Worm (Caenorhabditis elegans) whole organism, L3 larva: Measurements from ENCODE around the gene delm-1.

ENCODE experiments used
- ZK546.5 ChIP-seq: sonication (generic microtip); optimal IDR thresholded peaks from 2 replicates; lab custom pipeline; 2017; ENCODE audit warnings: missing biosample characterization, missing genetic modification characterization
- ama-1 ChIP-seq: fragments of 150-350 bp; optimal IDR thresholded peaks from 2 replicates; lab custom pipeline; 2018
- egl-27 ChIP-seq: sonication (generic microtip); optimal IDR thresholded peaks from 4 replicates; lab custom pipeline; 2017; ENCODE audit warnings: missing biosample characterization, missing genetic modification reagents, missing genetic modification characterization
- jun-1 ChIP-seq: fragments of 150-350 bp; optimal IDR thresholded peaks from 2 replicates; lab custom pipeline; 2014; ENCODE audit warnings: missing biosample characterization, missing genetic modification reagents, missing genetic modification characterization
- lin-15B ChIP-seq: fragments of 150-350 bp; optimal IDR thresholded peaks from 2 replicates; lab custom pipeline; 2014; ENCODE audit warnings: missing biosample characterization, missing genetic modification characterization
- lin-39 ChIP-seq: fragments of 150-350 bp; optimal IDR thresholded peaks from 2 replicates; lab custom pipeline; 2018; ENCODE audit warnings: missing biosample characterization, missing genetic modification reagents, missing genetic modification characterization
- mml-1 ChIP-seq: fragments of 150-350 bp; sonication (generic microtip); optimal IDR thresholded peaks from 3 replicates; lab custom pipeline; 2014; ENCODE audit warnings: missing biosample characterization, missing genetic modification characterization
- pqm-1 ChIP-seq: fragments of 150-350 bp; optimal IDR thresholded peaks from 2 replicates; lab custom pipeline; 2017; ENCODE audit warnings: missing biosample characterization, missing genetic modification characterization, inconsistent platforms
- sea-2 ChIP-seq: fragments of 150-350 bp; sonication (generic microtip); optimal IDR thresholded peaks from 4 replicates; lab custom pipeline; 2014; ENCODE audit warnings: missing biosample characterization, missing genetic modification reagents, missing genetic modification characterization
- unc-39 ChIP-seq: sonication (generic microtip); optimal IDR thresholded peaks from 4 replicates; lab custom pipeline; 2017; ENCODE audit warnings: missing biosample characterization, missing genetic modification characterization
- ztf-4 ChIP-seq: fragments of 150-350 bp; optimal IDR thresholded peaks from 2 replicates; lab custom pipeline; 2014; ENCODE audit warnings: missing biosample characterization, missing genetic modification characterization

DNA sequence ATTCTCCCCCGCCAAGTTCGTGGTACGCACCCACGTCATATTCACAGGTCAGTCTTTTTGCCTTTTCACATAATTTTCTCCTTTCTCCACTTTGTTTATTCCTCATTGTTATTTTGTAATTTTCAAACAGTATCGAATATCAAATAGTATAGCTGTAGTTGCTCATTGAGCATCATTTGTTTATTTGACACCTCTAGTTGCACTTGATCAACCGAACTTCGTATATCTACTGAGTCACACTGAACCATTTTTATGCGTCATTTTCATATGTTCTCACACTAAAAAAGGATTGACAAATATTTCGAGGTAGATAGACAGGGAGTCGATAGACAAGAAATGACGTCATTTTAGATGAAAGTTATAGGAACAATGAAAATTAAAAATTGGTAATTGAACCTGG is 15.1 kb downstream of the delm-1 start:
- TF ChIP-seq ama-1 (lab: Kevin White, UChicago) (no peak), egl-27 (no peak), ztf-4 (tag; lab: Kevin White, UChicago) (no peak), pqm-1 (tag; lab: Kevin White, UChicago) (no peak), sea-2 (no peak), mml-1 (tag; lab: Kevin White, UChicago) (no peak), ZK546.5 (tag; lab: Kevin White, UChicago) (no peak), jun-1 (no peak), lin-15B (tag; lab: Kevin White, UChicago) (no peak), unc-39 (no peak), lin-39 (no peak)
